Worm (Caenorhabditis elegans) whole organism, young adult: ENCODE measurements around the gene B0361.11.

Source experiments
- T26A5.8 ChIP-seq: sonication (generic microtip); optimal IDR thresholded peaks from 2 replicates; lab custom pipeline; 2016; ENCODE audit warnings: missing genetic modification characterization, missing compliant biosample characterization
- ama-1 ChIP-seq, 3 experiments: fragments of 150-350 bp in 1 of 3; sonication (generic microtip) in 2 of 3; optimal IDR thresholded peaks; 2 replicates each; lab custom pipeline; 2014 to 2018; ENCODE audit warnings: missing biosample characterization in 2 of 3, missing genetic modification characterization in 2 of 3, missing genetic modification reagents in 2 of 3
- pbrm-1 ChIP-seq: fragments of 200-800 bp; sonication (Bioruptor generic); IDR thresholded peaks from 2 replicates; pipeline ENCODE4 v1.3.6; 2022; ENCODE audit warnings: missing genetic modification reagents, missing genetic modification characterization, missing compliant biosample characterization
- snpc-3.4 ChIP-seq: sonication (generic microtip); optimal IDR thresholded peaks from 2 replicates; lab custom pipeline; 2017; ENCODE audit warnings: missing genetic modification characterization, mild to moderate bottlenecking, missing compliant biosample characterization, antibody characterized with exemption, moderate library complexity, missing genotype, missing genetic modification reagents

ce11 chrIII:7319390-7319789 lies 42.0 kb downstream of the B0361.11 start, which contains the start of gene F56C9.8:
- TF ChIP-seq T26A5.8 (tag; lab: Kevin White, UChicago) (no peak), pbrm-1 (GFP tag; lab: Robert Waterston, UW) (no peak), ama-1 (optimal IDR thresholded peaks at IDR 0.05; lab: Kevin White, UChicago) (no peak), ama-1 (GFP tag; optimal IDR thresholded peaks at IDR 0.05; lab: Kevin White, UChicago) (no peak), snpc-3.4 (tag; lab: Kevin White, UChicago) (no peak)
